Worm (Caenorhabditis elegans): ENCODE measurements around the gene dpy-26.
"Not testable (repeated sequence)": the region's sequence is repeated elsewhere in the genome, so short reads cannot be mapped to it uniquely, and the experiment has no call there.

- TF ChIP-seq W03F9.2, him-1, dao-5 (tag; optimal IDR thresholded peaks at IDR 0.05): not testable (repeated sequence)
These were observed 33.3 kb upstream of the dpy-26 start, which contains the start of gene T04A11.4 for ce11 chrIV:12484479-12484878.

Data from whole organism, L4/young adult.